Worm (Caenorhabditis elegans): ENCODE data around the gene dmsr-13.

dmsr-13 gene

ce11 chrV:6783044-6783625 is 36.6 kb downstream of the dmsr-13 start (continued):
- TF ChIP-seq madf-3 (GFP tag; IDR thresholded peaks at IDR 0.05): peak; percentile 70; the same call in 1 of the 2 replicates
- no peak for TF ChIP-seq ama-1 (optimal IDR thresholded peaks at IDR 0.05)
- peak in 1 of 2 experiments; percentile 69 for TF ChIP-seq ama-1 (GFP tag; optimal IDR thresholded peaks at IDR 0.05)
- TF ChIP-seq D2030.7 (GFP tag; IDR thresholded peaks at IDR 0.05): peak; percentile 45
- TF ChIP-seq mxl-1 (tag; optimal IDR thresholded peaks at IDR 0.05): peak; percentile 39
- TF ChIP-seq hmg-20 (GFP tag; IDR thresholded peaks at IDR 0.05): no peak
- TF ChIP-seq F22D6.2 (tag; optimal IDR thresholded peaks at IDR 0.05): no peak
- no peak for TF ChIP-seq lsy-27 (tag; optimal IDR thresholded peaks at IDR 0.05; ENCODE audit: borderline replicate concordance, insufficient read depth)
- TF ChIP-seq Y53G8AR.9 (GFP tag; conservative IDR thresholded peaks at IDR 0.05): peak; percentile 51; the same call in 1 of the 2 replicates
- no peak for TF ChIP-seq lag-1 (GFP tag; IDR thresholded peaks at IDR 0.05)
- no peak for TF ChIP-seq aptf-2 (GFP tag; conservative IDR thresholded peaks at IDR 0.05)
- peak; percentile 67 for TF ChIP-seq athp-1 (tag; optimal IDR thresholded peaks at IDR 0.05)
- no peak for TF ChIP-seq lin-35 (GFP tag; optimal IDR thresholded peaks at IDR 0.05)
- no peak for TF ChIP-seq unc-130 (GFP tag; optimal IDR thresholded peaks at IDR 0.05)
- peak; percentile 45 for TF ChIP-seq F52B5.7 (tag; optimal IDR thresholded peaks at IDR 0.05)
- TF ChIP-seq C17E4.6 (GFP tag; IDR thresholded peaks at IDR 0.05): 0 out of 2 replicates have a peak, but pooled peaks have one; percentile 23
- no peak for TF ChIP-seq ZK185.1 (tag; optimal IDR thresholded peaks at IDR 0.05; ENCODE audit: poor library complexity, severe bottlenecking)
- TF ChIP-seq bed-2 (GFP tag; IDR thresholded peaks at IDR 0.05): no peak
- TF ChIP-seq snpc-1.3 (tag; optimal IDR thresholded peaks at IDR 0.05; ENCODE audit: insufficient read depth): no peak
- no peak for TF ChIP-seq him-1 (tag; optimal IDR thresholded peaks at IDR 0.05)
- TF ChIP-seq aptf-3 (GFP tag; IDR thresholded peaks at IDR 0.05): 0 out of 2 replicates have a peak, but pooled peaks have one; percentile 49
- no peak; the same call in 1 of the 2 replicates for TF ChIP-seq ceh-40 (GFP tag; IDR thresholded peaks at IDR 0.05)
- TF ChIP-seq tlf-1 (GFP tag; optimal IDR thresholded peaks at IDR 0.05): peak; percentile 75
- no peak for TF ChIP-seq mes-4 (tag; optimal IDR thresholded peaks at IDR 0.05)
- TF ChIP-seq sdz-38 (tag; optimal IDR thresholded peaks at IDR 0.05): no peak
- no peak for TF ChIP-seq Y53F4B.3 (GFP tag; IDR thresholded peaks at IDR 0.05)
- no peak for TF ChIP-seq akir-1 (GFP tag; optimal IDR thresholded peaks at IDR 0.05)
- no peak for TF ChIP-seq F39B2.1 (GFP tag; IDR thresholded peaks at IDR 0.05)
- TF ChIP-seq nfyb-1 (GFP tag; IDR thresholded peaks at IDR 0.05): no peak
- TF ChIP-seq rpc-1 (optimal IDR thresholded peaks at IDR 0.05): no peak
- TF ChIP-seq rpc-1 (tag; optimal IDR thresholded peaks at IDR 0.05): no peak
- TF ChIP-seq egrh-3 (GFP tag; IDR thresholded peaks at IDR 0.05): no peak
- no peak for TF ChIP-seq dpff-1 (tag; optimal IDR thresholded peaks at IDR 0.05)
- peak; percentile 32 for TF ChIP-seq tbp1 (GFP tag; optimal IDR thresholded peaks at IDR 0.05)
- no peak for TF ChIP-seq ztf-6 (GFP tag; IDR thresholded peaks at IDR 0.05)
- peak; percentile 45; the same call in 1 of the 2 replicates for TF ChIP-seq rcor-1 (GFP tag; IDR thresholded peaks at IDR 0.05)
- no peak for TF ChIP-seq F57C9.4 (tag; optimal IDR thresholded peaks at IDR 0.05)
- TF ChIP-seq F49E8.2 (tag; optimal IDR thresholded peaks at IDR 0.05; ENCODE audit: insufficient read depth): peak; percentile 66
- TF ChIP-seq gei-17 (GFP tag; optimal IDR thresholded peaks at IDR 0.05): no peak
- no peak for TF ChIP-seq C06A6.2 (GFP tag; conservative IDR thresholded peaks at IDR 0.05)
- TF ChIP-seq F33H1.4 (GFP tag; IDR thresholded peaks at IDR 0.05): peak; percentile 21; the same call in 1 of the 2 replicates
- TF ChIP-seq B0019.2 (GFP tag; conservative IDR thresholded peaks at IDR 0.05): no peak
- TF ChIP-seq hmg-1.2 (GFP tag; IDR thresholded peaks at IDR 0.05): peak; percentile 39
- no peak for TF ChIP-seq F37B4.10 (GFP tag; IDR thresholded peaks at IDR 0.05)
- no peak for TF ChIP-seq let-526 (GFP tag; IDR thresholded peaks at IDR 0.05)
- TF ChIP-seq snpc-3.4 (tag; optimal IDR thresholded peaks at IDR 0.05): no peak
- no peak for TF ChIP-seq chd-7 (tag; optimal IDR thresholded peaks at IDR 0.05)
- TF ChIP-seq ceh-100 (GFP tag; IDR thresholded peaks at IDR 0.05): 0 out of 2 replicates have a peak, but pooled peaks have one; percentile 28
- TF ChIP-seq atf-7 (tag; optimal IDR thresholded peaks at IDR 0.05): peak; percentile 27
